8 worm cellular contexts compared by ENCODE assay signal in genomic region chrIII:4404339-4404836, ce11.
TF ChIP-seq lines count a peak whose summit lies in the region.

TSS of gene R07E5.17 (minus strand) at chrIII:4404436.
TSS of gene snfc-5 (plus strand) at chrIII:4404786.

TF ChIP-seq in whole organism, L1 larva, 84 proteins besides CTCF, POLR2A, EP300 and RAD21 (continues in another document):
- TF ChIP-seq fos-1 (tag; optimal IDR thresholded peaks at IDR 0.05; lab: Kevin White, UChicago) (peak; percentile 2), nhr-19 (GFP tag; conservative IDR thresholded peaks at IDR 0.05; lab: Robert Waterston, UW) (no peak), dpl-1 (GFP tag; optimal IDR thresholded peaks at IDR 0.05; lab: Kevin White, UChicago) (peak; percentile 34 to 71 (median 52)), xbp-1 (tag; optimal IDR thresholded peaks at IDR 0.05; lab: Kevin White, UChicago) (peak; percentile 15), C16A3.4 (tag; optimal IDR thresholded peaks at IDR 0.05; lab: Kevin White, UChicago) (peak; percentile 55), efl-1 (optimal IDR thresholded peaks at IDR 0.05; lab: Kevin White, UChicago) (peak; percentile 51 to 59), efl-1 (GFP tag; optimal IDR thresholded peaks at IDR 0.05 in 1 of 2; lab: Kevin White, UChicago) (peak; percentile 46 to 68), ces-1 (GFP tag; optimal IDR thresholded peaks at IDR 0.05; lab: Kevin White, UChicago) (no peak), mdl-1 (tag; optimal IDR thresholded peaks at IDR 0.05; lab: Kevin White, UChicago) (peak in 1 of 2 experiments; percentile 46), aha-1 (tag; optimal IDR thresholded peaks at IDR 0.05; lab: Kevin White, UChicago) (no peak), nhr-76 (tag; optimal IDR thresholded peaks at IDR 0.05; lab: Kevin White, UChicago) (no peak)

TF ChIP-seq in whole organism, L2 larva, 48 proteins besides CTCF, POLR2A, EP300 and RAD21 (continues in another document):
- TF ChIP-seq nhr-23 (tag; optimal IDR thresholded peaks at IDR 0.05; lab: Kevin White, UChicago) (no peak), C34F6.9 (tag; optimal IDR thresholded peaks at IDR 0.05; lab: Kevin White, UChicago) (peak; percentile 62), alr-1 (tag; optimal IDR thresholded peaks at IDR 0.05; lab: Kevin White, UChicago) (no peak), sma-3 (GFP tag; optimal IDR thresholded peaks at IDR 0.05; lab: Kevin White, UChicago) (no peak), unc-55 (GFP tag; optimal IDR thresholded peaks at IDR 0.05; lab: Kevin White, UChicago) (peak; percentile 56), snpc-4 (tag; optimal IDR thresholded peaks at IDR 0.05; lab: Kevin White, UChicago) (peak; percentile 33), aly-2 (tag; optimal IDR thresholded peaks at IDR 0.05; lab: Kevin White, UChicago) (no peak), egl-27 (tag; optimal IDR thresholded peaks at IDR 0.05; lab: Kevin White, UChicago) (no peak), unc-62 (GFP tag; optimal IDR thresholded peaks at IDR 0.05; lab: Kevin White, UChicago) (no peak), peb-1 (tag; optimal IDR thresholded peaks at IDR 0.05; lab: Kevin White, UChicago) (no peak), F13H6.1 (tag; optimal IDR thresholded peaks at IDR 0.05; lab: Kevin White, UChicago) (no peak), unc-39 (tag; optimal IDR thresholded peaks at IDR 0.05; lab: Kevin White, UChicago) (no peak)

TF ChIP-seq in whole organism, L3 larva, 47 proteins besides CTCF, POLR2A, EP300 and RAD21:
- TF ChIP-seq lin-39 (tag; optimal IDR thresholded peaks at IDR 0.05; lab: Kevin White, UChicago): peak; percentile 23
- no peak for TF ChIP-seq fkh-10 (GFP tag; optimal IDR thresholded peaks at IDR 0.05; lab: Kevin White, UChicago)
- peak; percentile 2 for TF ChIP-seq snpc-4 (tag; optimal IDR thresholded peaks at IDR 0.05; lab: Kevin White, UChicago)
- TF ChIP-seq nhr-28 (tag; optimal IDR thresholded peaks at IDR 0.05; lab: Kevin White, UChicago): no peak
- no peak for TF ChIP-seq pqm-1 (tag; optimal IDR thresholded peaks at IDR 0.05; lab: Kevin White, UChicago)
- TF ChIP-seq nhr-23 (tag; optimal IDR thresholded peaks at IDR 0.05; lab: Kevin White, UChicago): peak; percentile 31
- TF ChIP-seq R02D3.7 (tag; optimal IDR thresholded peaks at IDR 0.05; lab: Kevin White, UChicago): no peak
- peak; percentile 77 for TF ChIP-seq lin-15B (tag; optimal IDR thresholded peaks at IDR 0.05; lab: Kevin White, UChicago)
- TF ChIP-seq nhr-25 (tag; optimal IDR thresholded peaks at IDR 0.05; lab: Kevin White, UChicago): peak; percentile 9
- peak; percentile 12 for TF ChIP-seq elt-2 (tag; optimal IDR thresholded peaks at IDR 0.05; lab: Kevin White, UChicago)
- no peak for TF ChIP-seq mdl-1 (tag; optimal IDR thresholded peaks at IDR 0.05; lab: Kevin White, UChicago)
- TF ChIP-seq nfya-1 (tag; optimal IDR thresholded peaks at IDR 0.05; lab: Kevin White, UChicago; ENCODE audit: insufficient read depth): peak; percentile 60
TF ChIP-seq in whole organism, L3 larva: peak in this region for 7.

TF ChIP-seq in whole organism, L4 larva, 104 proteins besides CTCF, POLR2A, EP300 and RAD21 (continues in another document):
- TF ChIP-seq mdl-1 (tag; optimal IDR thresholded peaks at IDR 0.05; lab: Kevin White, UChicago): peak in 1 of 2 experiments; percentile 21
- TF ChIP-seq ceh-20 (GFP tag; IDR thresholded peaks at IDR 0.05; lab: Robert Waterston, UW): no peak
- TF ChIP-seq lin-39 (tag; optimal IDR thresholded peaks at IDR 0.05; lab: Kevin White, UChicago): no peak
- peak; percentile 47 for TF ChIP-seq dpl-1 (GFP tag; optimal IDR thresholded peaks at IDR 0.05; lab: Kevin White, UChicago)
- no peak for TF ChIP-seq nhr-48 (tag; optimal IDR thresholded peaks at IDR 0.05; lab: Kevin White, UChicago)
- TF ChIP-seq nhr-41 (GFP tag; IDR thresholded peaks at IDR 0.05; lab: Robert Waterston, UW): no peak
- no peak for TF ChIP-seq sdz-12 (GFP tag; optimal IDR thresholded peaks at IDR 0.05; lab: Kevin White, UChicago)
- TF ChIP-seq lin-29 (GFP tag; IDR thresholded peaks at IDR 0.05; lab: Robert Waterston, UW): no peak
- no peak for TF ChIP-seq dmd-8 (GFP tag; IDR thresholded peaks at IDR 0.05; lab: Robert Waterston, UW)
- no peak for TF ChIP-seq lin-15B (tag; optimal IDR thresholded peaks at IDR 0.05; lab: Kevin White, UChicago)
- no peak for TF ChIP-seq daf-16 (GFP tag; optimal IDR thresholded peaks at IDR 0.05; lab: Kevin White, UChicago)
- no peak for TF ChIP-seq daf-16 (tag; optimal IDR thresholded peaks at IDR 0.05; lab: Kevin White, UChicago)
- no peak for TF ChIP-seq aly-2 (tag; optimal IDR thresholded peaks at IDR 0.05; lab: Kevin White, UChicago)

TF ChIP-seq in whole organism, early embryonic, 17 proteins besides CTCF, POLR2A, EP300 and RAD21:
- TF ChIP-seq F13C5.2 (tag; optimal IDR thresholded peaks at IDR 0.05; lab: Kevin White, UChicago) (peak; percentile 59), hmbx-1 (tag; optimal IDR thresholded peaks at IDR 0.05; lab: Kevin White, UChicago) (no peak)

TF ChIP-seq in whole organism, late embryonic, 69 proteins besides CTCF, POLR2A, EP300 and RAD21:
- TF ChIP-seq eyg-1 (tag; optimal IDR thresholded peaks at IDR 0.05; lab: Kevin White, UChicago): no peak
- TF ChIP-seq ceh-48 (tag; optimal IDR thresholded peaks at IDR 0.05; lab: Kevin White, UChicago): no peak
- no peak for TF ChIP-seq sox-2 (GFP tag; IDR thresholded peaks at IDR 0.05; lab: Robert Waterston, UW)
- TF ChIP-seq ceh-31 (tag; optimal IDR thresholded peaks at IDR 0.05; lab: Kevin White, UChicago): peak; percentile 27
- peak; percentile 44 for TF ChIP-seq ceh-14 (tag; optimal IDR thresholded peaks at IDR 0.05; lab: Kevin White, UChicago)
- TF ChIP-seq nhr-11 (tag; optimal IDR thresholded peaks at IDR 0.05; lab: Kevin White, UChicago): no peak
- TF ChIP-seq ceh-6 (GFP tag; optimal IDR thresholded peaks at IDR 0.05; lab: Kevin White, UChicago): no peak
- TF ChIP-seq ceh-18 (tag; optimal IDR thresholded peaks at IDR 0.05; lab: Kevin White, UChicago): peak; percentile 25
- TF ChIP-seq pag-3 (tag; optimal IDR thresholded peaks at IDR 0.05; lab: Kevin White, UChicago; ENCODE audit: borderline replicate concordance): no peak
- no peak for TF ChIP-seq pha-4 (tag; optimal IDR thresholded peaks at IDR 0.05; lab: Kevin White, UChicago)
- TF ChIP-seq ets-4 (tag; optimal IDR thresholded peaks at IDR 0.05; lab: Kevin White, UChicago): no peak
- TF ChIP-seq che-1 (tag; optimal IDR thresholded peaks at IDR 0.05; lab: Kevin White, UChicago): no peak
- TF ChIP-seq tbx-2 (tag; optimal IDR thresholded peaks at IDR 0.05; lab: Kevin White, UChicago): no peak
- peak; percentile 37 for TF ChIP-seq unc-42 (tag; optimal IDR thresholded peaks at IDR 0.05; lab: Kevin White, UChicago)

TF ChIP-seq in whole organism, mixed stage, embryonic, 35 proteins besides CTCF, POLR2A, EP300 and RAD21 (continues in another document):
- TF ChIP-seq blmp-1 (tag; optimal IDR thresholded peaks at IDR 0.05; lab: Kevin White, UChicago) (no peak), sptf-1 (tag; optimal IDR thresholded peaks at IDR 0.05; lab: Kevin White, UChicago) (peak; percentile 5), sem-2 (GFP tag; optimal IDR thresholded peaks at IDR 0.05; lab: Kevin White, UChicago) (no peak), nhr-12 (tag; optimal IDR thresholded peaks at IDR 0.05; lab: Kevin White, UChicago) (no peak), ces-1 (GFP tag; optimal IDR thresholded peaks at IDR 0.05; lab: Kevin White, UChicago) (peak; percentile 24), zip-8 (tag; optimal IDR thresholded peaks at IDR 0.05; lab: Kevin White, UChicago) (no peak), ceh-39 (tag; optimal IDR thresholded peaks at IDR 0.05; lab: Kevin White, UChicago) (peak; percentile 19), lsy-2 (tag; optimal IDR thresholded peaks at IDR 0.05; lab: Kevin White, UChicago) (peak; percentile 69), unc-120 (tag; optimal IDR thresholded peaks at IDR 0.05; lab: Kevin White, UChicago; ENCODE audit: poor library complexity, severe bottlenecking) (peak; percentile 78), snpc-4 (tag; optimal IDR thresholded peaks at IDR 0.05; lab: Kevin White, UChicago) (no peak), nhr-28 (tag; optimal IDR thresholded peaks at IDR 0.05; lab: Kevin White, UChicago) (no peak), nhr-237 (tag; optimal IDR thresholded peaks at IDR 0.05; lab: Kevin White, UChicago) (no peak), ceh-43 (GFP tag; optimal IDR thresholded peaks at IDR 0.05; lab: Kevin White, UChicago) (no peak), elt-1 (tag; optimal IDR thresholded peaks at IDR 0.05; lab: Kevin White, UChicago; ENCODE audit: borderline replicate concordance, insufficient read depth) (no peak), drap-1 (GFP tag; optimal IDR thresholded peaks at IDR 0.05; lab: Kevin White, UChicago) (no peak), hlh-1 (tag; optimal IDR thresholded peaks at IDR 0.05; lab: Kevin White, UChicago) (peak; percentile 28), nhr-76 (tag; optimal IDR thresholded peaks at IDR 0.05; lab: Kevin White, UChicago) (no peak), pha-4 (tag; optimal IDR thresholded peaks at IDR 0.05; lab: Kevin White, UChicago) (no peak)

TF ChIP-seq in whole organism, young adult, 124 proteins besides CTCF, POLR2A, EP300 and RAD21:
- TF ChIP-seq sdz-38 (tag; optimal IDR thresholded peaks at IDR 0.05; lab: Kevin White, UChicago) (no peak), tlf-1 (GFP tag; optimal IDR thresholded peaks at IDR 0.05; lab: Kevin White, UChicago) (no peak), dox-1 (GFP tag; IDR thresholded peaks at IDR 0.05; lab: Robert Waterston, UW) (0 out of 2 replicates have a peak, but pooled peaks have one; percentile 28), cebp-2 (GFP tag; IDR thresholded peaks at IDR 0.05; lab: Robert Waterston, UW) (no peak), B0336.3 (GFP tag; IDR thresholded peaks at IDR 0.05; lab: Robert Waterston, UW) (no peak), mel-28 (tag; optimal IDR thresholded peaks at IDR 0.05; lab: Kevin White, UChicago; ENCODE audit: borderline replicate concordance) (no peak), rcor-1 (GFP tag; IDR thresholded peaks at IDR 0.05; lab: Robert Waterston, UW) (no peak), madf-8 (GFP tag; conservative IDR thresholded peaks at IDR 0.05; lab: Robert Waterston, UW) (no peak), mcd-1 (GFP tag; IDR thresholded peaks at IDR 0.05; lab: Robert Waterston, UW) (0 out of 2 replicates have a peak, but pooled peaks have one; percentile 22), F23B12.7 (tag; optimal IDR thresholded peaks at IDR 0.05; lab: Kevin White, UChicago; ENCODE audit: insufficient read depth) (peak; percentile 32), hmg-1.2 (GFP tag; IDR thresholded peaks at IDR 0.05; lab: Robert Waterston, UW) (peak; percentile 15; the same call in 1 of the 2 replicates), attf-5 (GFP tag; optimal IDR thresholded peaks at IDR 0.05; lab: Kevin White, UChicago) (peak; percentile 68), tbp1 (GFP tag; optimal IDR thresholded peaks at IDR 0.05; lab: Kevin White, UChicago) (no peak), mes-4 (tag; optimal IDR thresholded peaks at IDR 0.05; lab: Kevin White, UChicago) (no peak), madf-3 (GFP tag; IDR thresholded peaks at IDR 0.05; lab: Robert Waterston, UW) (peak; percentile 92)
